Fruit fly (Drosophila melanogaster): ENCODE data around the gene CG9297.

dm6 chr3R:13796607-13797246 lies 25.4 kb downstream of the CG9297 start:
- TF ChIP-seq ovo (GFP tag; optimal IDR thresholded peaks at IDR 0.05) (no peak), CG1620 (GFP tag; optimal IDR thresholded peaks at IDR 0.05) (no peak), toe (GFP tag; optimal IDR thresholded peaks at IDR 0.05) (no peak), CG7045 (GFP tag; optimal IDR thresholded peaks at IDR 0.05) (no peak), kay (GFP tag; ENCODE audit: borderline replicate concordance) (no peak), CG11617 (GFP tag; optimal IDR thresholded peaks at IDR 0.05) (no peak), Crg-1 (GFP tag; optimal IDR thresholded peaks at IDR 0.05) (no peak), CG7101 (tag; optimal IDR thresholded peaks at IDR 0.05) (no peak), CG12768 (GFP tag; optimal IDR thresholded peaks at IDR 0.05) (no peak)
